Fruit fly (Drosophila melanogaster) whole organism, embryonic: Measurements from ENCODE around the gene cv-c.

ENCODE experiments used
- CG10274 ChIP-seq: fragments of 200-800 bp; sonication (Bioruptor generic); optimal IDR thresholded peaks from 3 replicates; lab custom pipeline; 2017; ENCODE audit warnings: missing biosample characterization, mild to moderate bottlenecking, missing genetic modification characterization
- CG10321 ChIP-seq: fragments of 200-800 bp; sonication (Bioruptor generic); IDR thresholded peaks from 2 replicates; pipeline ENCODE4 v1.3.6; 2022; ENCODE audit warnings: missing biosample characterization, missing genetic modification characterization
- CG10366 ChIP-seq: fragments of 200-800 bp; sonication (Bioruptor generic); IDR thresholded peaks from 2 replicates; pipeline ENCODE4 v1.3.6; 2022; ENCODE audit warnings: missing biosample characterization, missing genetic modification characterization
- CG11723 ChIP-seq: fragments of 200-800 bp; sonication (Bioruptor generic); optimal IDR thresholded peaks from 2 replicates; lab custom pipeline; 2017; ENCODE audit warnings: missing biosample characterization, mild to moderate bottlenecking, missing genetic modification characterization
- CG12769 ChIP-seq: fragments of 200-800 bp; sonication (Bioruptor generic); optimal IDR thresholded peaks from 2 replicates; lab custom pipeline; 2019; ENCODE audit warnings: missing biosample characterization, mild to moderate bottlenecking, missing genetic modification characterization, moderate library complexity
- CG12942 ChIP-seq: fragments of 200-800 bp; sonication (Bioruptor generic); optimal IDR thresholded peaks from 3 replicates; lab custom pipeline; 2016; ENCODE audit warnings: missing biosample characterization, missing genetic modification characterization
- CG13287 ChIP-seq: fragments of 200-800 bp; sonication (Bioruptor generic); IDR thresholded peaks from 2 replicates; pipeline ENCODE4 v1.3.6; 2022; ENCODE audit warnings: missing biosample characterization, missing genetic modification characterization; ENCODE audit not compliant: partially characterized antibody
- CG14860 ChIP-seq: fragments of 200-800 bp; sonication (Bioruptor generic); IDR thresholded peaks from 3 replicates; pipeline ENCODE4 v1.3.6; 2022; ENCODE audit warnings: missing biosample characterization, missing genetic modification characterization; ENCODE audit not compliant: partially characterized antibody
- CG1603 ChIP-seq: fragments of 200-800 bp; sonication (Bioruptor generic); optimal IDR thresholded peaks from 2 replicates; lab custom pipeline; 2019; ENCODE audit warnings: missing biosample characterization, mild to moderate bottlenecking, missing genetic modification characterization, moderate library complexity
- CG2120 ChIP-seq: fragments of 200-800 bp; sonication (Bioruptor generic); optimal IDR thresholded peaks from 3 replicates; lab custom pipeline; 2016; ENCODE audit warnings: missing biosample characterization, missing genetic modification characterization
- CG2875 ChIP-seq: fragments of 200-800 bp; sonication (Bioruptor generic); optimal IDR thresholded peaks from 2 replicates; lab custom pipeline; 2017; ENCODE audit warnings: missing biosample characterization, mild to moderate bottlenecking, missing genetic modification characterization, missing genetic modification reagents
- CG42726 ChIP-seq: fragments of 200-800 bp; sonication (Bioruptor generic); IDR thresholded peaks from 2 replicates; pipeline ENCODE4 v1.3.6; 2022; ENCODE audit warnings: missing biosample characterization, missing genetic modification characterization; ENCODE audit not compliant: partially characterized antibody
- CG43689 ChIP-seq: fragments of 200-800 bp; sonication (Bioruptor generic); IDR thresholded peaks from 2 replicates; pipeline ENCODE4 v1.3.6; 2022; ENCODE audit warnings: missing biosample characterization, missing genetic modification characterization
- CG4617 ChIP-seq: fragments of 200-800 bp; sonication (Bioruptor generic); optimal IDR thresholded peaks from 3 replicates; lab custom pipeline; 2016; ENCODE audit warnings: missing biosample characterization, missing genetic modification characterization, borderline replicate concordance
- CG4820 ChIP-seq: fragments of 200-800 bp; sonication (Bioruptor generic); optimal IDR thresholded peaks from 3 replicates; lab custom pipeline; 2016; ENCODE audit warnings: missing biosample characterization, missing genetic modification characterization
- CG7987 ChIP-seq: fragments of 200-800 bp; sonication (Bioruptor generic); optimal IDR thresholded peaks from 2 replicates; lab custom pipeline; 2018; ENCODE audit warnings: missing biosample characterization, mild to moderate bottlenecking, missing genetic modification characterization, moderate library complexity
- CG8765 ChIP-seq: fragments of 200-800 bp; sonication (Bioruptor generic); IDR thresholded peaks from 2 replicates; pipeline ENCODE4 v1.3.6; 2022; ENCODE audit warnings: missing biosample characterization, missing genetic modification characterization
- CG9797 ChIP-seq: fragments of 200-800 bp; sonication (Bioruptor generic); optimal IDR thresholded peaks from 3 replicates; lab custom pipeline; 2018; ENCODE audit warnings: missing biosample characterization, mild to moderate bottlenecking, missing genetic modification characterization
- CG9876 ChIP-seq: fragments of 200-800 bp; sonication (Bioruptor generic); optimal IDR thresholded peaks from 2 replicates; lab custom pipeline; 2016; ENCODE audit warnings: missing biosample characterization, missing genetic modification characterization
- Camta ChIP-seq: fragments of 200-800 bp; sonication (Bioruptor generic); optimal IDR thresholded peaks from 2 replicates; lab custom pipeline; 2016; ENCODE audit warnings: missing biosample characterization, missing genetic modification characterization
- D19B ChIP-seq: fragments of 200-800 bp; sonication (Bioruptor generic); optimal IDR thresholded peaks from 2 replicates; lab custom pipeline; 2017; ENCODE audit warnings: missing biosample characterization, mild to moderate bottlenecking, missing genetic modification characterization
- E2f2 ChIP-seq: fragments of 200-800 bp; sonication (Bioruptor generic); IDR thresholded peaks from 2 replicates; pipeline ENCODE4 v1.3.6; 2022; ENCODE audit warnings: missing biosample characterization, missing genetic modification characterization
- Eip74EF ChIP-seq, 2 experiments: fragments of 200-800 bp in 1 of 2; fragments of >200 bp in 1 of 2; sonication (Bioruptor generic) in 1 of 2; optimal IDR thresholded peaks; 2 replicates each; lab custom pipeline; 2017 to 2019; ENCODE audit warnings: missing biosample characterization in 2 of 2, missing genetic modification characterization in 2 of 2, mild to moderate bottlenecking in 1 of 2, moderate library complexity in 1 of 2
- Fer1 ChIP-seq: fragments of 200-800 bp; sonication (Bioruptor generic); optimal IDR thresholded peaks from 2 replicates; lab custom pipeline; 2017; ENCODE audit warnings: missing biosample characterization, mild to moderate bottlenecking, missing genetic modification characterization
- HHEX ChIP-seq: fragments of 200-800 bp; sonication (Bioruptor generic); optimal IDR thresholded peaks from 3 replicates; lab custom pipeline; 2017; ENCODE audit warnings: missing biosample characterization, mild to moderate bottlenecking, missing genetic modification characterization, missing genetic modification reagents
- Hr39 ChIP-seq: fragments of >200 bp; optimal IDR thresholded peaks from 2 replicates; lab custom pipeline; 2017
- Hr78 ChIP-seq, 2 experiments: fragments of 200-800 bp in 1 of 2; fragments of >200 bp in 1 of 2; sonication (Bioruptor generic) in 1 of 2; optimal IDR thresholded peaks; 2 replicates each; lab custom pipeline; 2017 to 2019; ENCODE audit warnings: missing biosample characterization in 2 of 2, missing genetic modification characterization in 2 of 2, mild to moderate bottlenecking in 1 of 2, moderate library complexity in 1 of 2
- Sox102F ChIP-seq: fragments of 200-800 bp; sonication (Bioruptor generic); optimal IDR thresholded peaks from 2 replicates; lab custom pipeline; 2018; ENCODE audit warnings: missing biosample characterization, mild to moderate bottlenecking, missing genetic modification characterization, moderate library complexity
- TFAM ChIP-seq: fragments of 200-800 bp; sonication (Bioruptor generic); optimal IDR thresholded peaks from 2 replicates; lab custom pipeline; 2017; ENCODE audit warnings: missing biosample characterization, missing genetic modification characterization, inconsistent platforms
- Taf1 ChIP-seq: fragments of 200-800 bp; sonication (Bioruptor generic); IDR thresholded peaks from 2 replicates; pipeline ENCODE4 v1.3.6; 2022; ENCODE audit warnings: missing biosample characterization, missing genetic modification characterization
- Xrp1 ChIP-seq: fragments of 200-800 bp; sonication (Bioruptor generic); IDR thresholded peaks from 2 replicates; pipeline ENCODE4 v1.3.6; 2022; ENCODE audit warnings: missing biosample characterization, missing genetic modification characterization
- chinmo ChIP-seq: fragments of 200-800 bp; sonication (Bioruptor generic); IDR thresholded peaks from 4 replicates; pipeline ENCODE4 v1.3.6; 2022; ENCODE audit warnings: missing biosample characterization, missing genetic modification characterization; ENCODE audit not compliant: partially characterized antibody
- chm ChIP-seq: fragments of 200-800 bp; sonication (Bioruptor generic); IDR thresholded peaks from 2 replicates; pipeline ENCODE4 v1.3.6; 2022; ENCODE audit warnings: missing biosample characterization, missing genetic modification characterization
- crp ChIP-seq, 2 experiments: fragments of 200-800 bp; sonication (Bioruptor generic); optimal IDR thresholded peaks; 2 replicates in 1 of 2; 3 replicates in 1 of 2; lab custom pipeline; 2017; ENCODE audit warnings: missing biosample characterization in 2 of 2, missing genetic modification characterization in 2 of 2, mild to moderate bottlenecking in 1 of 2, moderate library complexity in 1 of 2
- en ChIP-seq: fragments of 200-800 bp; sonication (Bioruptor generic); optimal IDR thresholded peaks from 2 replicates; lab custom pipeline; 2016; ENCODE audit warnings: missing biosample characterization, missing genetic modification characterization
- eyg ChIP-seq: fragments of 200-800 bp; sonication (Bioruptor generic); optimal IDR thresholded peaks from 3 replicates; lab custom pipeline; 2016; ENCODE audit warnings: missing biosample characterization, missing genetic modification characterization
- gcm2 ChIP-seq: fragments of 200-800 bp; sonication (Bioruptor generic); optimal IDR thresholded peaks from 2 replicates; lab custom pipeline; 2016; ENCODE audit warnings: missing biosample characterization, missing genetic modification characterization
- hbn ChIP-seq: fragments of 200-800 bp; sonication (Bioruptor generic); IDR thresholded peaks from 2 replicates; pipeline ENCODE4 v1.3.6; 2022; ENCODE audit warnings: missing biosample characterization, missing genetic modification characterization; ENCODE audit not compliant: partially characterized antibody
- hkb ChIP-seq, 2 experiments: fragments of 200-800 bp in 1 of 2; fragments of >200 bp in 1 of 2; sonication (Bioruptor generic) in 1 of 2; IDR thresholded peaks in 1 of 2; optimal IDR thresholded peaks in 1 of 2; 2 replicates each; pipeline versions ENCODE4 v1.3.6 to Lab custom; 2017 to 2022; ENCODE audit warnings: missing biosample characterization in 1 of 2, missing genetic modification characterization in 1 of 2
- knrl ChIP-seq: fragments of 200-800 bp; sonication (Bioruptor generic); IDR thresholded peaks from 3 replicates; pipeline ENCODE4 v1.3.6; 2022; ENCODE audit warnings: missing biosample characterization, missing genetic modification characterization; ENCODE audit not compliant: partially characterized antibody
- pros ChIP-seq: fragments of 200-800 bp; sonication (Bioruptor generic); optimal IDR thresholded peaks from 3 replicates; lab custom pipeline; 2019; ENCODE audit warnings: missing biosample characterization, mild to moderate bottlenecking, missing genetic modification characterization, moderate library complexity
- psq ChIP-seq: fragments of 200-800 bp; sonication (Bioruptor generic); optimal IDR thresholded peaks from 2 replicates; lab custom pipeline; 2017; ENCODE audit warnings: missing biosample characterization, missing genetic modification characterization
- ranshi ChIP-seq: fragments of 200-800 bp; sonication (Bioruptor generic); IDR thresholded peaks from 2 replicates; pipeline ENCODE4 v1.3.6; 2022; ENCODE audit warnings: missing biosample characterization, missing genetic modification characterization
- schlank ChIP-seq: fragments of 200-800 bp; sonication (Bioruptor generic); optimal IDR thresholded peaks from 2 replicates; lab custom pipeline; 2018; ENCODE audit warnings: missing biosample characterization, mild to moderate bottlenecking, missing genetic modification characterization
- so ChIP-seq: fragments of 200-800 bp; sonication (Bioruptor generic); IDR thresholded peaks from 3 replicates; pipeline ENCODE4 v1.3.6; 2022; ENCODE audit warnings: missing biosample characterization, missing genetic modification characterization
- sob ChIP-seq: fragments of 200-800 bp; sonication (Bioruptor generic); IDR thresholded peaks from 2 replicates; pipeline ENCODE4 v1.3.6; 2022; ENCODE audit warnings: missing biosample characterization, missing genetic modification characterization
- trem ChIP-seq: fragments of 200-800 bp; optimal IDR thresholded peaks from 3 replicates; lab custom pipeline; 2019; ENCODE audit warnings: missing biosample characterization, mild to moderate bottlenecking, missing genetic modification characterization, moderate library complexity
- twi ChIP-seq: fragments of 200-800 bp; optimal IDR thresholded peaks from 2 replicates; lab custom pipeline; 2019; ENCODE audit warnings: missing biosample characterization, mild to moderate bottlenecking, missing genetic modification characterization, moderate library complexity
- tx ChIP-seq: fragments of 200-800 bp; sonication (Bioruptor generic); optimal IDR thresholded peaks from 2 replicates; lab custom pipeline; 2016; ENCODE audit warnings: missing biosample characterization, missing genetic modification characterization
- zen ChIP-seq: fragments of 200-800 bp; sonication (Bioruptor generic); optimal IDR thresholded peaks from 3 replicates; lab custom pipeline; 2018; ENCODE audit warnings: missing biosample characterization, mild to moderate bottlenecking, missing genetic modification characterization, moderate library complexity

cv-c gene

DNA sequence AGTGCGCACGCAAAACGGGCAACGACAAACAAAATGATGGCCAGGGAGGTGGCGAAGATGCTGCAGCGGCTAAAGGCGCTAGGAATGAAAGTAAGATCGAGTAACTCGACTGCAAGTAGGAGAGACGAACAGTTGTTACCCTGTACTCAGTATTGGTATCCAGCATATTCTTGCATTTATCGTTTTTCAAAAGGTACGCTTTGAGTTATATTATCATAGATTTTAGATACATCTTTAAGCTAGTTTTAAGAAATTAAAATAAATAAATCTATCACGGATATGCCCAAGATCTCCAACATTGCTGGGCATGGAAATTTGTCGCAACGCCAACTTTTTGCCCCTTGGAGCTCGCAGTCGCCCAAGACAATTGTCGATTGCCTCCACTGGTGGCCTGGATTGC lies 93.7 kb downstream of the cv-c start (continued):
- TF ChIP-seq CG14860 (GFP tag; lab: Robert Waterston, UW) = no peak
- no peak for TF ChIP-seq gcm2 (GFP tag; lab: Kevin White, UChicago)
- peak; percentile 6 for TF ChIP-seq CG2120
- TF ChIP-seq Eip74EF (GFP tag; optimal IDR thresholded peaks at IDR 0.05; lab: Kevin White, UChicago) = no peak
- no peak for TF ChIP-seq Fer1
- no peak for TF ChIP-seq hkb (optimal IDR thresholded peaks at IDR 0.05; lab: Kevin White, UChicago)
- TF ChIP-seq hkb (GFP tag; IDR thresholded peaks at IDR 0.05; lab: Robert Waterston, UW) = peak; percentile 20; the same call in 1 of the 2 replicates
- TF ChIP-seq CG9797 (GFP tag; lab: Kevin White, UChicago) = no peak
- TF ChIP-seq CG10321 (GFP tag; lab: Robert Waterston, UW) = no peak
- TF ChIP-seq chm (GFP tag; lab: Robert Waterston, UW) = no peak
- TF ChIP-seq trem = no peak
- TF ChIP-seq E2f2 = 0 out of 2 replicates have a peak, but pooled peaks have one; percentile 7
- TF ChIP-seq CG42726 (GFP tag; lab: Robert Waterston, UW) = no peak
- TF ChIP-seq CG1603 = peak; percentile 33
- TF ChIP-seq tx (GFP tag; lab: Kevin White, UChicago) = no peak
- TF ChIP-seq CG4820 (GFP tag; lab: Kevin White, UChicago) = no peak
- TF ChIP-seq CG10366 (GFP tag; lab: Robert Waterston, UW) = peak; percentile 21; the same call in 1 of the 2 replicates
- no peak for TF ChIP-seq en
- no peak for TF ChIP-seq Camta (GFP tag; lab: Kevin White, UChicago)
- no peak for TF ChIP-seq psq
- TF ChIP-seq pros (GFP tag; lab: Kevin White, UChicago) = no peak
- no peak for TF ChIP-seq Hr78 (GFP tag; optimal IDR thresholded peaks at IDR 0.05; lab: Kevin White, UChicago)
- TF ChIP-seq TFAM (GFP tag; lab: Kevin White, UChicago) = no peak
- no peak for TF ChIP-seq sob
- no peak for TF ChIP-seq chinmo (GFP tag; lab: Robert Waterston, UW)
- TF ChIP-seq zen = no peak
- TF ChIP-seq CG4617 = no peak
- TF ChIP-seq ranshi (GFP tag; lab: Robert Waterston, UW) = 0 out of 2 replicates have a peak, but pooled peaks have one; percentile 16
- no peak for TF ChIP-seq Hr39 (lab: Kevin White, UChicago)
- TF ChIP-seq so = no peak
- no peak for TF ChIP-seq CG2875
- TF ChIP-seq CG12942 (GFP tag; lab: Kevin White, UChicago) = no peak
- TF ChIP-seq CG10274 (GFP tag; lab: Kevin White, UChicago) = no peak
- no peak for TF ChIP-seq Taf1 (GFP tag; lab: Robert Waterston, UW)
- no peak for TF ChIP-seq CG11723 (GFP tag; lab: Kevin White, UChicago)
- no peak for TF ChIP-seq crp (GFP tag; optimal IDR thresholded peaks at IDR 0.05; lab: Kevin White, UChicago)
- TF ChIP-seq eyg (GFP tag; lab: Kevin White, UChicago) = no peak
- TF ChIP-seq Sox102F (GFP tag; lab: Kevin White, UChicago) = peak; percentile 41
- TF ChIP-seq HHEX = no peak
- TF ChIP-seq twi (tag; lab: Kevin White, UChicago) = no peak
- TF ChIP-seq D19B (GFP tag; lab: Kevin White, UChicago) = peak; percentile 36
- 0 out of 2 replicates have a peak, but pooled peaks have one; percentile 18 for TF ChIP-seq CG43689 (GFP tag; lab: Robert Waterston, UW)
- no peak for TF ChIP-seq schlank (tag; lab: Kevin White, UChicago)
- TF ChIP-seq hbn (GFP tag; lab: Robert Waterston, UW) = no peak
- TF ChIP-seq Xrp1 (GFP tag; lab: Robert Waterston, UW) = peak; percentile 55; the same call in 1 of the 2 replicates
- no peak for TF ChIP-seq CG9876 (GFP tag; lab: Kevin White, UChicago)
- TF ChIP-seq CG7987 = no peak
- TF ChIP-seq CG12769 = peak; percentile 14
- TF ChIP-seq knrl (GFP tag; lab: Robert Waterston, UW) = no peak
- no peak for TF ChIP-seq CG8765 (GFP tag; lab: Robert Waterston, UW)
- TF ChIP-seq CG13287 = no peak
